Worm (Caenorhabditis elegans) whole organism, L4 larva: ENCODE data around the gene inso-1.
A peak's percentile ranks its signal among the peaks of the same experiment; 100 is the strongest.

Experiments
- F10B5.3 ChIP-seq: sonication (generic microtip); optimal IDR thresholded peaks from 2 replicates; lab custom pipeline; 2016; ENCODE audit warnings: mild to moderate bottlenecking, missing genetic modification characterization, missing compliant biosample characterization
- T26A8.4 ChIP-seq: fragments of 200-800 bp; sonication (Bioruptor generic); IDR thresholded peaks from 2 replicates; pipeline ENCODE4 v1.3.6; 2022; ENCODE audit warnings: missing genetic modification characterization, missing compliant biosample characterization
- Y105C5A.15 ChIP-seq: fragments of 200-800 bp; sonication (Bioruptor generic); IDR thresholded peaks from 2 replicates; pipeline ENCODE4 v1.3.6; 2022; ENCODE audit warnings: missing genetic modification characterization, missing compliant biosample characterization
- Y5F2A.4 ChIP-seq: fragments of 200-800 bp; sonication (Bioruptor generic); optimal IDR thresholded peaks from 2 replicates; lab custom pipeline; 2018; ENCODE audit warnings: mild to moderate bottlenecking, missing genetic modification characterization, missing compliant biosample characterization
- ceh-20 ChIP-seq: fragments of 200-800 bp; sonication (Bioruptor generic); IDR thresholded peaks from 2 replicates; pipeline ENCODE4 v1.3.6; 2022; ENCODE audit warnings: missing genetic modification reagents, missing genetic modification characterization, missing compliant biosample characterization
- dmd-8 ChIP-seq: fragments of 200-800 bp; sonication (Bioruptor generic); IDR thresholded peaks from 2 replicates; pipeline ENCODE4 v1.3.6; 2022; ENCODE audit warnings: missing genetic modification characterization, missing compliant biosample characterization
- dve-1 ChIP-seq: sonication (generic microtip); optimal IDR thresholded peaks from 2 replicates; lab custom pipeline; 2017; ENCODE audit warnings: antibody characterized with exemption, mild to moderate bottlenecking, missing genetic modification characterization, missing compliant biosample characterization; ENCODE audit not compliant: insufficient read depth
- fos-1 ChIP-seq: fragments of 150-350 bp; optimal IDR thresholded peaks from 2 replicates; lab custom pipeline; 2014; ENCODE audit warnings: missing biosample characterization, missing genetic modification characterization
- hlh-11 ChIP-seq: fragments of 200-800 bp; sonication (Bioruptor generic); optimal IDR thresholded peaks from 2 replicates; lab custom pipeline; 2018; ENCODE audit warnings: mild to moderate bottlenecking, missing genetic modification characterization, missing compliant biosample characterization
- mdl-1 ChIP-seq, 2 experiments: fragments of 150-350 bp in 1 of 2; sonication (generic microtip) in 1 of 2; optimal IDR thresholded peaks; 2 replicates each; lab custom pipeline; 2014 to 2017; ENCODE audit warnings: missing biosample characterization in 2 of 2, missing genetic modification characterization in 2 of 2
- nhr-102 ChIP-seq: sonication (generic microtip); optimal IDR thresholded peaks from 2 replicates; lab custom pipeline; 2016; ENCODE audit warnings: mild to moderate bottlenecking, missing genetic modification characterization, moderate library complexity, missing compliant biosample characterization
- nhr-111 ChIP-seq: fragments of 200-800 bp; sonication (Bioruptor generic); optimal IDR thresholded peaks from 2 replicates; lab custom pipeline; 2018; ENCODE audit warnings: mild to moderate bottlenecking, missing genetic modification characterization, missing compliant biosample characterization
- nhr-237 ChIP-seq: sonication (generic microtip); optimal IDR thresholded peaks from 2 replicates; lab custom pipeline; 2017; ENCODE audit warnings: missing biosample characterization, missing genetic modification characterization
- nhr-28 ChIP-seq: fragments of 150-350 bp; optimal IDR thresholded peaks from 2 replicates; lab custom pipeline; 2014; ENCODE audit warnings: missing biosample characterization, missing genetic modification characterization
- nhr-6 ChIP-seq: fragments of 150-350 bp; optimal IDR thresholded peaks from 2 replicates; lab custom pipeline; 2014; ENCODE audit warnings: missing biosample characterization, missing genetic modification characterization
- nhr-77 ChIP-seq: fragments of 150-350 bp; optimal IDR thresholded peaks from 2 replicates; lab custom pipeline; 2014; ENCODE audit warnings: missing biosample characterization, missing genetic modification characterization
- set-16 ChIP-seq: fragments of 200-800 bp; sonication (Bioruptor generic); IDR thresholded peaks from 2 replicates; pipeline ENCODE4 v1.3.6; 2022; ENCODE audit warnings: missing genetic modification reagents, missing genetic modification characterization, missing compliant biosample characterization
- spr-3 ChIP-seq: fragments of 200-800 bp; sonication (Bioruptor generic); optimal IDR thresholded peaks from 2 replicates; lab custom pipeline; 2018; ENCODE audit warnings: mild to moderate bottlenecking, missing genetic modification characterization, missing compliant biosample characterization
- ztf-11 ChIP-seq: fragments of 150-350 bp; optimal IDR thresholded peaks from 2 replicates; lab custom pipeline; 2014; ENCODE audit warnings: missing biosample characterization, missing genetic modification characterization

Gene inso-1

ce11 chrX:1344818-1345217, 44.9 kb downstream of the inso-1 start (continued):
- no peak for TF ChIP-seq set-16 (GFP tag; lab: Robert Waterston, UW)
- peak; percentile 90 for TF ChIP-seq spr-3 (GFP tag; lab: Kevin White, UChicago)
- 0 out of 2 replicates have a peak, but pooled peaks have one; percentile 51 for TF ChIP-seq Y105C5A.15 (GFP tag; lab: Robert Waterston, UW)
- TF ChIP-seq nhr-102 (tag; lab: Kevin White, UChicago) = peak; percentile 99
- TF ChIP-seq F10B5.3 (tag; lab: Kevin White, UChicago) = peak; percentile 96
- TF ChIP-seq dve-1 (tag; lab: Kevin White, UChicago) = peak; percentile 99
- 0 out of 2 replicates have a peak, but pooled peaks have one; percentile 62 for TF ChIP-seq dmd-8 (GFP tag; lab: Robert Waterston, UW)
- TF ChIP-seq, all 104 proteins: peak for 86

ce11 chrX:1358295-1358694, 58.3 kb downstream of the inso-1 start, which contains the start of gene F56C3.3:
Gene F56C3.3 (minus strand): TSS chrX:1358395.
- no peak for TF ChIP-seq nhr-28
- no peak for TF ChIP-seq fos-1 (tag; lab: Kevin White, UChicago)
- no peak for TF ChIP-seq T26A8.4 (GFP tag; lab: Robert Waterston, UW)
- TF ChIP-seq Y5F2A.4 (GFP tag; lab: Kevin White, UChicago) = no peak
- no peak for TF ChIP-seq hlh-11 (tag; lab: Kevin White, UChicago)
- TF ChIP-seq set-16 (GFP tag; lab: Robert Waterston, UW) = no peak
- TF ChIP-seq ceh-20 (GFP tag; lab: Robert Waterston, UW) = no peak
- TF ChIP-seq nhr-237 = no peak
- TF ChIP-seq nhr-111 (GFP tag; lab: Kevin White, UChicago) = no peak
- no peak for TF ChIP-seq mdl-1 (tag; optimal IDR thresholded peaks at IDR 0.05; lab: Kevin White, UChicago)
- no peak for TF ChIP-seq ztf-11 (tag; lab: Kevin White, UChicago)
- no peak for TF ChIP-seq nhr-77 (tag; lab: Kevin White, UChicago)
- no peak for TF ChIP-seq nhr-6 (tag; lab: Kevin White, UChicago)
